Fruit fly (Drosophila melanogaster) whole organism, embryonic: ENCODE data around the gene CG3149.

Experiments
- ATbp ChIP-seq: fragments of 200-800 bp; sonication (Bioruptor generic); optimal IDR thresholded peaks from 2 replicates; lab custom pipeline; 2017; ENCODE audit warnings: missing biosample characterization, mild to moderate bottlenecking, missing genetic modification characterization, missing genetic modification reagents
- CG12104 ChIP-seq: fragments of 200-800 bp; sonication (Bioruptor generic); optimal IDR thresholded peaks from 3 replicates; lab custom pipeline; 2016; ENCODE audit warnings: missing biosample characterization, missing genetic modification characterization
- CG12391 ChIP-seq: fragments of 200-800 bp; sonication (Bioruptor generic); optimal IDR thresholded peaks from 3 replicates; lab custom pipeline; 2018; ENCODE audit warnings: missing biosample characterization, mild to moderate bottlenecking, missing genetic modification characterization, moderate library complexity
- CG12942 ChIP-seq: fragments of 200-800 bp; sonication (Bioruptor generic); optimal IDR thresholded peaks from 3 replicates; lab custom pipeline; 2016; ENCODE audit warnings: missing biosample characterization, missing genetic modification characterization
- CG13287 ChIP-seq: fragments of 200-800 bp; sonication (Bioruptor generic); IDR thresholded peaks from 2 replicates; pipeline ENCODE4 v1.3.6; 2022; ENCODE audit warnings: missing biosample characterization, missing genetic modification characterization; ENCODE audit not compliant: partially characterized antibody
- CG13296 ChIP-seq: fragments of 200-800 bp; sonication (Bioruptor generic); optimal IDR thresholded peaks from 3 replicates; lab custom pipeline; 2018; ENCODE audit warnings: missing biosample characterization, mild to moderate bottlenecking, missing genetic modification characterization
- CG13624 ChIP-seq: fragments of 200-800 bp; sonication (Bioruptor generic); optimal IDR thresholded peaks from 2 replicates; lab custom pipeline; 2016; ENCODE audit warnings: missing biosample characterization, missing genetic modification characterization
- CG14667 ChIP-seq: fragments of 200-800 bp; sonication (Bioruptor generic); IDR thresholded peaks from 2 replicates; pipeline ENCODE4 v1.3.6; 2022; ENCODE audit warnings: missing biosample characterization, missing genetic modification characterization
- CG2199 ChIP-seq: fragments of 200-800 bp; sonication (Bioruptor generic); IDR thresholded peaks from 3 replicates; pipeline ENCODE4 v1.3.6; 2022; ENCODE audit warnings: missing biosample characterization, missing genetic modification characterization
- CG30403 ChIP-seq: fragments of 200-800 bp; sonication (Bioruptor generic); optimal IDR thresholded peaks from 3 replicates; lab custom pipeline; 2016; ENCODE audit warnings: missing biosample characterization, missing genetic modification characterization
- CG33213 ChIP-seq: fragments of 200-800 bp; sonication (Bioruptor generic); optimal IDR thresholded peaks from 3 replicates; lab custom pipeline; 2016; ENCODE audit warnings: missing biosample characterization, missing genetic modification characterization
- CG3726 ChIP-seq: fragments of 200-800 bp; sonication (Bioruptor generic); IDR thresholded peaks from 3 replicates; pipeline ENCODE4, ENCODE4 v1.3.6; 2022; ENCODE audit warnings: missing biosample characterization, missing genetic modification characterization
- CG3847 ChIP-seq: fragments of 200-800 bp; sonication (Bioruptor generic); IDR thresholded peaks from 2 replicates; pipeline ENCODE4 v1.3.6; 2022; ENCODE audit warnings: missing biosample characterization, missing genetic modification characterization
- CG3995 ChIP-seq: fragments of 200-800 bp; sonication (Bioruptor generic); optimal IDR thresholded peaks from 3 replicates; lab custom pipeline; 2016; ENCODE audit warnings: missing biosample characterization, missing genetic modification characterization
- CG42726 ChIP-seq: fragments of 200-800 bp; sonication (Bioruptor generic); IDR thresholded peaks from 2 replicates; pipeline ENCODE4 v1.3.6; 2022; ENCODE audit warnings: missing biosample characterization, missing genetic modification characterization; ENCODE audit not compliant: partially characterized antibody
- CG4854 ChIP-seq: fragments of 200-800 bp; sonication (Bioruptor generic); optimal IDR thresholded peaks from 2 replicates; lab custom pipeline; 2016; ENCODE audit warnings: missing biosample characterization, missing genetic modification characterization, inconsistent platforms
- CG6854 ChIP-seq: fragments of 200-800 bp; sonication (Bioruptor generic); optimal IDR thresholded peaks from 3 replicates; lab custom pipeline; 2017; ENCODE audit warnings: missing biosample characterization, mild to moderate bottlenecking, missing genetic modification characterization
- CG7745 ChIP-seq: fragments of 200-800 bp; sonication (Bioruptor generic); optimal IDR thresholded peaks from 2 replicates; lab custom pipeline; 2018; ENCODE audit warnings: missing biosample characterization, mild to moderate bottlenecking, missing genetic modification characterization, moderate library complexity
- CG7963 ChIP-seq: fragments of 200-800 bp; sonication (Bioruptor generic); IDR thresholded peaks from 3 replicates; pipeline ENCODE4 v1.3.6; 2022; ENCODE audit warnings: missing biosample characterization, missing genetic modification characterization; ENCODE audit not compliant: partially characterized antibody
- CG9797 ChIP-seq: fragments of 200-800 bp; sonication (Bioruptor generic); optimal IDR thresholded peaks from 3 replicates; lab custom pipeline; 2018; ENCODE audit warnings: missing biosample characterization, mild to moderate bottlenecking, missing genetic modification characterization
- CrebB ChIP-seq: fragments of 200-800 bp; sonication (Bioruptor generic); optimal IDR thresholded peaks from 3 replicates; lab custom pipeline; 2018; ENCODE audit warnings: missing biosample characterization, mild to moderate bottlenecking, missing genetic modification characterization
- HLHmδ ChIP-seq: fragments of 200-800 bp; sonication (Bioruptor generic); optimal IDR thresholded peaks from 2 replicates; lab custom pipeline; 2018; ENCODE audit warnings: missing biosample characterization, mild to moderate bottlenecking, missing genetic modification characterization, moderate library complexity
- MTF-1 ChIP-seq: fragments of 200-800 bp; sonication (Bioruptor generic); optimal IDR thresholded peaks from 2 replicates; lab custom pipeline; 2018; ENCODE audit warnings: missing biosample characterization, mild to moderate bottlenecking, missing genetic modification characterization, borderline replicate concordance
- NfI ChIP-seq: fragments of 200-800 bp; sonication (Bioruptor generic); optimal IDR thresholded peaks from 3 replicates; lab custom pipeline; 2018; ENCODE audit warnings: missing biosample characterization, mild to moderate bottlenecking, missing genetic modification characterization, moderate library complexity
- Ptx1 ChIP-seq: fragments of 200-800 bp; sonication (Bioruptor generic); IDR thresholded peaks from 2 replicates; pipeline ENCODE4 v1.3.6; 2022; ENCODE audit warnings: missing biosample characterization, missing genetic modification characterization
- Sin3A ChIP-seq: fragments of >200 bp; optimal IDR thresholded peaks from 2 replicates; lab custom pipeline; 2018
- Sry-β ChIP-seq: fragments of 200-800 bp; sonication (Bioruptor generic); optimal IDR thresholded peaks from 2 replicates; lab custom pipeline; 2018; ENCODE audit warnings: missing biosample characterization, mild to moderate bottlenecking, missing genetic modification characterization, moderate library complexity
- Tbp ChIP-seq: fragments of >200 bp; optimal IDR thresholded peaks from 2 replicates; lab custom pipeline; 2018; ENCODE audit warnings: missing biosample characterization, missing genetic modification characterization
- ato ChIP-seq: fragments of 200-800 bp; sonication (Bioruptor generic); IDR thresholded peaks from 2 replicates; pipeline ENCODE4 v1.3.6; 2022; ENCODE audit warnings: missing biosample characterization, missing genetic modification characterization; ENCODE audit not compliant: partially characterized antibody
- cad ChIP-seq: fragments of >200 bp; optimal IDR thresholded peaks from 2 replicates; lab custom pipeline; 2017; ENCODE audit warnings: missing biosample characterization, missing genetic modification characterization
- cas ChIP-seq: fragments of 200-800 bp; sonication (Bioruptor generic); IDR thresholded peaks from 2 replicates; pipeline ENCODE4 v1.3.6; 2022; ENCODE audit warnings: missing biosample characterization, missing genetic modification characterization
- chn ChIP-seq: fragments of 200-800 bp; sonication (Bioruptor generic); optimal IDR thresholded peaks from 2 replicates; lab custom pipeline; 2016; ENCODE audit warnings: missing biosample characterization, missing genetic modification characterization
- ci ChIP-seq: fragments of 200-800 bp; sonication (Bioruptor generic); IDR thresholded peaks from 3 replicates; pipeline ENCODE4 v1.3.6; 2022; ENCODE audit warnings: missing biosample characterization, missing genetic modification characterization
- crp ChIP-seq, 2 experiments: fragments of 200-800 bp; sonication (Bioruptor generic); optimal IDR thresholded peaks; 2 replicates in 1 of 2; 3 replicates in 1 of 2; lab custom pipeline; 2017; ENCODE audit warnings: missing biosample characterization in 2 of 2, missing genetic modification characterization in 2 of 2, mild to moderate bottlenecking in 1 of 2, moderate library complexity in 1 of 2
- da ChIP-seq: fragments of 200-800 bp; sonication (Bioruptor generic); optimal IDR thresholded peaks from 2 replicates; lab custom pipeline; 2016; ENCODE audit warnings: missing biosample characterization, missing genetic modification characterization
- fru ChIP-seq: fragments of >200 bp; optimal IDR thresholded peaks from 2 replicates; lab custom pipeline; 2017
- ind ChIP-seq: fragments of 200-800 bp; sonication (Bioruptor generic); optimal IDR thresholded peaks from 3 replicates; lab custom pipeline; 2016; ENCODE audit warnings: missing biosample characterization, missing genetic modification characterization
- inv ChIP-seq: fragments of 200-800 bp; sonication (Bioruptor generic); IDR thresholded peaks from 2 replicates; pipeline ENCODE4 v1.3.6; 2022; ENCODE audit warnings: missing biosample characterization, missing genetic modification characterization; ENCODE audit not compliant: partially characterized antibody
- jigr1 ChIP-seq: fragments of 200-800 bp; sonication (Bioruptor generic); IDR thresholded peaks from 3 replicates; pipeline ENCODE4 v1.3.6; 2022; ENCODE audit warnings: missing biosample characterization, missing genetic modification characterization
- knrl ChIP-seq: fragments of 200-800 bp; sonication (Bioruptor generic); IDR thresholded peaks from 3 replicates; pipeline ENCODE4 v1.3.6; 2022; ENCODE audit warnings: missing biosample characterization, missing genetic modification characterization; ENCODE audit not compliant: partially characterized antibody
- lov ChIP-seq, 2 experiments: fragments of 200-800 bp in 1 of 2; fragments of >200 bp in 1 of 2; sonication (Bioruptor generic) in 1 of 2; IDR thresholded peaks in 1 of 2; optimal IDR thresholded peaks in 1 of 2; 2 replicates in 1 of 2; 3 replicates in 1 of 2; pipeline versions ENCODE4 v1.3.6 to Lab custom; 2017 to 2022; ENCODE audit warnings: missing biosample characterization in 1 of 2, missing genetic modification characterization in 1 of 2
- mam ChIP-seq: fragments of 200-800 bp; sonication (Bioruptor generic); optimal IDR thresholded peaks from 3 replicates; lab custom pipeline; 2016; ENCODE audit warnings: missing biosample characterization, missing genetic modification characterization
- pho ChIP-seq: fragments of 200-800 bp; sonication (Bioruptor generic); optimal IDR thresholded peaks from 2 replicates; lab custom pipeline; 2016; ENCODE audit warnings: missing biosample characterization, missing genetic modification characterization
- pzg ChIP-seq: fragments of 200-800 bp; sonication (Bioruptor generic); optimal IDR thresholded peaks from 3 replicates; lab custom pipeline; 2018; ENCODE audit warnings: missing biosample characterization, mild to moderate bottlenecking, missing genetic modification characterization, moderate library complexity
- sd ChIP-seq: fragments of 200-800 bp; sonication (Bioruptor generic); optimal IDR thresholded peaks from 3 replicates; lab custom pipeline; 2018; ENCODE audit warnings: missing biosample characterization, mild to moderate bottlenecking, missing genetic modification characterization, moderate library complexity
- sisA ChIP-seq: fragments of 200-800 bp; sonication (Bioruptor generic); IDR thresholded peaks from 2 replicates; pipeline ENCODE4 v1.3.6; 2022; ENCODE audit warnings: missing biosample characterization, missing genetic modification characterization
- slbo ChIP-seq: fragments of 200-800 bp; sonication (Bioruptor generic); IDR thresholded peaks from 2 replicates; pipeline ENCODE4 v1.3.6; 2022; ENCODE audit warnings: missing biosample characterization, missing genetic modification characterization
- tin ChIP-seq: fragments of 200-800 bp; sonication (Bioruptor generic); optimal IDR thresholded peaks from 3 replicates; lab custom pipeline; 2016; ENCODE audit warnings: missing biosample characterization, missing genetic modification characterization
- trem ChIP-seq: fragments of 200-800 bp; optimal IDR thresholded peaks from 3 replicates; lab custom pipeline; 2019; ENCODE audit warnings: missing biosample characterization, mild to moderate bottlenecking, missing genetic modification characterization, moderate library complexity
- zfh1 ChIP-seq: fragments of 200-800 bp; sonication (Bioruptor generic); IDR thresholded peaks from 3 replicates; pipeline ENCODE4 v1.3.6; 2022; ENCODE audit warnings: missing biosample characterization, missing genetic modification characterization

Gene CG3149

dm6 chrX:5671537-5672029, 23.4 kb downstream of the CG3149 start, which contains the start of gene Rab18 (continued):
- TF ChIP-seq Sin3A (lab: Kevin White, UChicago) (peak; percentile 3), Tbp (GFP tag; lab: Kevin White, UChicago) (no peak), CG42726 (GFP tag; lab: Robert Waterston, UW) (no peak), CG12391 (tag; lab: Kevin White, UChicago) (peak; percentile 2), CG6854 (GFP tag; lab: Kevin White, UChicago) (no peak), sisA (GFP tag; lab: Robert Waterston, UW) (peak; percentile 51), CrebB (no peak), Ptx1 (GFP tag; lab: Robert Waterston, UW) (peak; percentile 57), chn (GFP tag; lab: Kevin White, UChicago) (peak; percentile 2), sd (tag; lab: Kevin White, UChicago) (no peak), ATbp (GFP tag; lab: Kevin White, UChicago) (no peak), CG2199 (GFP tag; lab: Robert Waterston, UW) (no peak), tin (GFP tag; lab: Kevin White, UChicago) (peak; percentile 45), zfh1 (GFP tag; lab: Robert Waterston, UW) (peak; percentile 52; the same call in 1 of the 3 replicates), da (GFP tag; lab: Kevin White, UChicago) (no peak), CG7963 (GFP tag; lab: Robert Waterston, UW) (no peak), CG3995 (GFP tag; lab: Kevin White, UChicago) (peak; percentile 82), knrl (GFP tag; lab: Robert Waterston, UW) (peak; percentile 38; the same call in 1 of the 3 replicates), CG7745 (tag; lab: Kevin White, UChicago) (no peak), Sry-β (GFP tag; lab: Kevin White, UChicago) (peak; percentile 80), CG3726 (GFP tag; lab: Robert Waterston, UW) (no peak), MTF-1 (GFP tag; lab: Kevin White, UChicago) (no peak), cad (no peak), CG4854 (GFP tag; lab: Kevin White, UChicago) (no peak), ato (0 out of 2 replicates have a peak, but pooled peaks have one; percentile 14), cas (0 out of 2 replicates have a peak, but pooled peaks have one; percentile 26), CG13624 (GFP tag; lab: Kevin White, UChicago) (peak; percentile 34), CG30403 (GFP tag; lab: Kevin White, UChicago) (peak; percentile 27), fru (no peak), CG13296 (GFP tag; lab: Kevin White, UChicago) (no peak), NfI (GFP tag; lab: Kevin White, UChicago) (peak; percentile 28), CG33213 (GFP tag; lab: Kevin White, UChicago) (peak; percentile 38), CG13287 (GFP tag; lab: Robert Waterston, UW) (peak; percentile 41), mam (GFP tag; lab: Kevin White, UChicago) (peak; percentile 65), CG3847 (GFP tag; lab: Robert Waterston, UW) (peak; percentile 67), CG14667 (GFP tag; lab: Robert Waterston, UW) (peak; percentile 43; the same call in 1 of the 2 replicates), HLHmδ (GFP tag; lab: Kevin White, UChicago) (peak; percentile 14), jigr1 (GFP tag; lab: Robert Waterston, UW) (peak; percentile 49; the same call in 1 of the 3 replicates), lov (optimal IDR thresholded peaks at IDR 0.05; lab: Kevin White, UChicago) (no peak), lov (GFP tag; IDR thresholded peaks at IDR 0.05; lab: Robert Waterston, UW) (no peak), ci (GFP tag; lab: Robert Waterston, UW) (0 out of 3 replicates have a peak, but pooled peaks have one; percentile 34), crp (GFP tag; optimal IDR thresholded peaks at IDR 0.05; lab: Kevin White, UChicago) (no peak), trem (tag; lab: Kevin White, UChicago) (peak; percentile 8), ind (GFP tag; lab: Kevin White, UChicago) (peak; percentile 36), slbo (GFP tag; lab: Robert Waterston, UW) (peak; percentile 77), pzg (GFP tag; lab: Kevin White, UChicago) (peak; percentile 62), inv (GFP tag; lab: Robert Waterston, UW) (peak; percentile 20; the same call in 1 of the 2 replicates), CG12104 (GFP tag; lab: Kevin White, UChicago) (no peak), CG12942 (GFP tag; lab: Kevin White, UChicago) (peak; percentile 1), pho (GFP tag; lab: Kevin White, UChicago) (no peak), CG9797 (GFP tag; lab: Kevin White, UChicago) (no peak)
